Fruit fly (Drosophila melanogaster) whole organism, embryonic: ENCODE results near the gene CG42554.

Experiments used
- BtbVII ChIP-seq: fragments of 200-800 bp; sonication (Bioruptor generic); optimal IDR thresholded peaks from 3 replicates; lab custom pipeline; 2017; ENCODE audit warnings: missing biosample characterization, mild to moderate bottlenecking, missing genetic modification characterization
- CG10565 ChIP-seq: fragments of 200-800 bp; sonication (Bioruptor generic); optimal IDR thresholded peaks from 3 replicates; lab custom pipeline; 2016; ENCODE audit warnings: missing biosample characterization, mild to moderate bottlenecking, missing genetic modification characterization
- CG10979 ChIP-seq: fragments of 200-800 bp; sonication (Bioruptor generic); optimal IDR thresholded peaks from 2 replicates; lab custom pipeline; 2018; ENCODE audit warnings: missing biosample characterization, mild to moderate bottlenecking, missing genetic modification characterization, moderate library complexity
- CG11695 ChIP-seq: fragments of 200-800 bp; sonication (Bioruptor generic); IDR thresholded peaks from 3 replicates; pipeline ENCODE4 v1.3.6; 2022; ENCODE audit warnings: missing biosample characterization, missing genetic modification characterization
- CG12219 ChIP-seq: fragments of 200-800 bp; sonication (Bioruptor generic); optimal IDR thresholded peaks from 3 replicates; lab custom pipeline; 2018; ENCODE audit warnings: missing biosample characterization, mild to moderate bottlenecking, missing genetic modification characterization
- CG12236 ChIP-seq: fragments of 200-800 bp; sonication (Bioruptor generic); optimal IDR thresholded peaks from 2 replicates; lab custom pipeline; 2016; ENCODE audit warnings: missing biosample characterization, missing genetic modification characterization
- CG14667 ChIP-seq: fragments of 200-800 bp; sonication (Bioruptor generic); IDR thresholded peaks from 2 replicates; pipeline ENCODE4 v1.3.6; 2022; ENCODE audit warnings: missing biosample characterization, missing genetic modification characterization
- CG14965 ChIP-seq: fragments of 200-800 bp; sonication (Bioruptor generic); optimal IDR thresholded peaks from 2 replicates; lab custom pipeline; 2016; ENCODE audit warnings: missing biosample characterization, missing genetic modification characterization, borderline replicate concordance
- CG1602 ChIP-seq: fragments of 200-800 bp; sonication (Bioruptor generic); optimal IDR thresholded peaks from 3 replicates; lab custom pipeline; 2016; ENCODE audit warnings: missing biosample characterization, missing genetic modification characterization
- CG17802 ChIP-seq: fragments of 200-800 bp; sonication (Bioruptor generic); optimal IDR thresholded peaks from 2 replicates; lab custom pipeline; 2018; ENCODE audit warnings: missing biosample characterization, mild to moderate bottlenecking, missing genetic modification characterization, moderate library complexity
- CG2875 ChIP-seq: fragments of 200-800 bp; sonication (Bioruptor generic); optimal IDR thresholded peaks from 2 replicates; lab custom pipeline; 2017; ENCODE audit warnings: missing biosample characterization, mild to moderate bottlenecking, missing genetic modification characterization, missing genetic modification reagents
- CG30431 ChIP-seq: fragments of 200-800 bp; sonication (Bioruptor generic); optimal IDR thresholded peaks from 2 replicates; lab custom pipeline; 2017; ENCODE audit warnings: missing biosample characterization, missing genetic modification characterization
- CG4617 ChIP-seq: fragments of 200-800 bp; sonication (Bioruptor generic); optimal IDR thresholded peaks from 3 replicates; lab custom pipeline; 2016; ENCODE audit warnings: missing biosample characterization, missing genetic modification characterization, borderline replicate concordance
- CG6683 ChIP-seq: fragments of 200-800 bp; sonication (Bioruptor generic); optimal IDR thresholded peaks from 2 replicates; lab custom pipeline; 2017; ENCODE audit warnings: missing biosample characterization, mild to moderate bottlenecking, missing genetic modification characterization, missing genetic modification reagents
- CG8944 ChIP-seq: fragments of 200-800 bp; sonication (Bioruptor generic); optimal IDR thresholded peaks from 3 replicates; lab custom pipeline; 2016; ENCODE audit warnings: missing biosample characterization, missing genetic modification characterization
- CG9876 ChIP-seq: fragments of 200-800 bp; sonication (Bioruptor generic); optimal IDR thresholded peaks from 2 replicates; lab custom pipeline; 2016; ENCODE audit warnings: missing biosample characterization, missing genetic modification characterization
- Dip3 ChIP-seq: fragments of 200-800 bp; sonication (Bioruptor generic); optimal IDR thresholded peaks from 3 replicates; lab custom pipeline; 2016; ENCODE audit warnings: missing biosample characterization, missing genetic modification characterization
- GATAe ChIP-seq: fragments of 200-800 bp; sonication (Bioruptor generic); conservative IDR thresholded peaks from 2 replicates; pipeline ENCODE4 v1.3.6; 2022; ENCODE audit warnings: missing biosample characterization, missing genetic modification characterization
- HLH3B ChIP-seq: fragments of 200-800 bp; sonication (Bioruptor generic); IDR thresholded peaks from 2 replicates; pipeline ENCODE4 v1.3.6; 2022; ENCODE audit warnings: missing biosample characterization, missing genetic modification characterization
- HLHmδ ChIP-seq: fragments of 200-800 bp; sonication (Bioruptor generic); optimal IDR thresholded peaks from 2 replicates; lab custom pipeline; 2018; ENCODE audit warnings: missing biosample characterization, mild to moderate bottlenecking, missing genetic modification characterization, moderate library complexity
- Max ChIP-seq: fragments of 200-800 bp; sonication (Bioruptor generic); optimal IDR thresholded peaks from 2 replicates; lab custom pipeline; 2016; ENCODE audit warnings: missing biosample characterization, mild to moderate bottlenecking, missing genetic modification characterization
- Med ChIP-seq: fragments of 200-800 bp; sonication (Bioruptor generic); peaks from one replicate; lab custom pipeline; 2016; ENCODE audit warnings: missing biosample characterization, missing genetic modification characterization, mild to moderate bottlenecking, inconsistent platforms, moderate library complexity
- Myb ChIP-seq: fragments of 200-800 bp; sonication (Bioruptor generic); optimal IDR thresholded peaks from 2 replicates; lab custom pipeline; 2016; ENCODE audit warnings: missing biosample characterization, missing genetic modification characterization
- Ssrp ChIP-seq: fragments of 200-800 bp; sonication (Bioruptor generic); optimal IDR thresholded peaks from 2 replicates; lab custom pipeline; 2018; ENCODE audit warnings: missing biosample characterization, mild to moderate bottlenecking, missing genetic modification characterization, moderate library complexity
- Vsx1 ChIP-seq: fragments of 200-800 bp; sonication (Bioruptor generic); optimal IDR thresholded peaks from 2 replicates; lab custom pipeline; 2017; ENCODE audit warnings: missing biosample characterization, mild to moderate bottlenecking, missing genetic modification characterization, missing genetic modification reagents
- YL-1 ChIP-seq: fragments of 200-800 bp; sonication (Bioruptor generic); optimal IDR thresholded peaks from 3 replicates; lab custom pipeline; 2017; ENCODE audit warnings: missing biosample characterization, mild to moderate bottlenecking, missing genetic modification characterization
- ase ChIP-seq: fragments of 200-800 bp; sonication (Bioruptor generic); IDR thresholded peaks from 3 replicates; pipeline ENCODE4 v1.3.6; 2022; ENCODE audit warnings: missing biosample characterization, missing genetic modification characterization
- bab2 ChIP-seq: fragments of 200-800 bp; sonication (Bioruptor generic); optimal IDR thresholded peaks from 2 replicates; lab custom pipeline; 2016; ENCODE audit warnings: missing biosample characterization, missing genetic modification characterization
- croc ChIP-seq: fragments of 200-800 bp; sonication (Bioruptor generic); conservative IDR thresholded peaks from 3 replicates; pipeline ENCODE4 v1.3.6; 2022; ENCODE audit warnings: missing biosample characterization, missing genetic modification characterization
- dpn ChIP-seq, 2 experiments: fragments of 200-800 bp; sonication (Bioruptor generic); optimal IDR thresholded peaks; 3 replicates each; lab custom pipeline; 2016; ENCODE audit warnings: missing biosample characterization in 2 of 2, missing genetic modification characterization in 2 of 2
- exex ChIP-seq: fragments of 200-800 bp; sonication (Bioruptor generic); optimal IDR thresholded peaks from 4 replicates; lab custom pipeline; 2018; ENCODE audit warnings: missing biosample characterization, mild to moderate bottlenecking, missing genetic modification characterization, moderate library complexity
- gem ChIP-seq: fragments of 200-800 bp; sonication (Bioruptor generic); optimal IDR thresholded peaks from 2 replicates; lab custom pipeline; 2019; ENCODE audit warnings: missing biosample characterization, mild to moderate bottlenecking, missing genetic modification characterization, moderate library complexity
- gfzf ChIP-seq: fragments of 200-800 bp; sonication (Bioruptor generic); optimal IDR thresholded peaks from 2 replicates; lab custom pipeline; 2016; ENCODE audit warnings: missing biosample characterization, mild to moderate bottlenecking, missing genetic modification characterization, moderate library complexity
- h ChIP-seq: fragments of >200 bp; optimal IDR thresholded peaks from 2 replicates; lab custom pipeline; 2017
- hbn ChIP-seq: fragments of 200-800 bp; sonication (Bioruptor generic); IDR thresholded peaks from 2 replicates; pipeline ENCODE4 v1.3.6; 2022; ENCODE audit warnings: missing biosample characterization, missing genetic modification characterization; ENCODE audit not compliant: partially characterized antibody
- nmo ChIP-seq: fragments of 200-800 bp; sonication (Bioruptor generic); optimal IDR thresholded peaks from 2 replicates; lab custom pipeline; 2018; ENCODE audit warnings: missing biosample characterization, mild to moderate bottlenecking, missing genetic modification characterization, moderate library complexity
- p53 ChIP-seq: fragments of 200-800 bp; sonication (Bioruptor generic); optimal IDR thresholded peaks from 2 replicates; lab custom pipeline; 2016; ENCODE audit warnings: missing biosample characterization, missing genetic modification characterization
- pros ChIP-seq: fragments of 200-800 bp; sonication (Bioruptor generic); optimal IDR thresholded peaks from 3 replicates; lab custom pipeline; 2019; ENCODE audit warnings: missing biosample characterization, mild to moderate bottlenecking, missing genetic modification characterization, moderate library complexity
- psq ChIP-seq: fragments of 200-800 bp; sonication (Bioruptor generic); optimal IDR thresholded peaks from 2 replicates; lab custom pipeline; 2017; ENCODE audit warnings: missing biosample characterization, missing genetic modification characterization
- row ChIP-seq: fragments of 200-800 bp; sonication (Bioruptor generic); IDR thresholded peaks from 3 replicates; pipeline ENCODE4 v1.3.6; 2022; ENCODE audit warnings: missing biosample characterization, missing genetic modification characterization
- sc ChIP-seq, 3 experiments: fragments of >200 bp in 2 of 3; fragments of 200-800 bp in 1 of 3; sonication (Bioruptor generic) in 1 of 3; optimal IDR thresholded peaks; 2 replicates in 2 of 3; 3 replicates in 1 of 3; lab custom pipeline; 2017; ENCODE audit warnings: mild to moderate bottlenecking in 1 of 3, missing biosample characterization in 1 of 3, missing genetic modification characterization in 1 of 3, missing genetic modification reagents in 1 of 3
- scrt ChIP-seq: fragments of 200-800 bp; sonication (Bioruptor generic); optimal IDR thresholded peaks from 2 replicates; lab custom pipeline; 2018; ENCODE audit warnings: missing biosample characterization, mild to moderate bottlenecking, missing genetic modification characterization, moderate library complexity
- sisA ChIP-seq: fragments of 200-800 bp; sonication (Bioruptor generic); IDR thresholded peaks from 2 replicates; pipeline ENCODE4 v1.3.6; 2022; ENCODE audit warnings: missing biosample characterization, missing genetic modification characterization
- slou ChIP-seq: fragments of 200-800 bp; sonication (Bioruptor generic); optimal IDR thresholded peaks from 3 replicates; lab custom pipeline; 2016; ENCODE audit warnings: missing biosample characterization, missing genetic modification characterization
- sr ChIP-seq: fragments of 200-800 bp; sonication (Bioruptor generic); IDR thresholded peaks from 3 replicates; pipeline ENCODE4 v1.3.6; 2022; ENCODE audit warnings: missing biosample characterization, missing genetic modification characterization
- stc ChIP-seq: fragments of 200-800 bp; sonication (Bioruptor generic); IDR thresholded peaks from 2 replicates; pipeline ENCODE4 v1.3.6; 2022; ENCODE audit warnings: missing biosample characterization, missing genetic modification characterization
- stwl ChIP-seq: fragments of 200-800 bp; sonication (Bioruptor generic); optimal IDR thresholded peaks from 3 replicates; lab custom pipeline; 2018; ENCODE audit warnings: missing biosample characterization, mild to moderate bottlenecking, missing genetic modification characterization, moderate library complexity
- tgo ChIP-seq: fragments of 200-800 bp; sonication (Bioruptor generic); IDR thresholded peaks from 3 replicates; pipeline ENCODE4 v1.3.6; 2022; ENCODE audit warnings: missing biosample characterization, missing genetic modification characterization
- ttk ChIP-seq: fragments of 200-800 bp; sonication (Bioruptor generic); IDR thresholded peaks from 2 replicates; pipeline ENCODE4 v2.1.2; 2022; ENCODE audit warnings: missing biosample characterization, missing genetic modification characterization
- tup ChIP-seq: fragments of 200-800 bp; sonication (Bioruptor generic); optimal IDR thresholded peaks from 2 replicates; lab custom pipeline; 2016; ENCODE audit warnings: missing biosample characterization, mild to moderate bottlenecking, missing genetic modification characterization, moderate library complexity
- tx ChIP-seq: fragments of 200-800 bp; sonication (Bioruptor generic); optimal IDR thresholded peaks from 2 replicates; lab custom pipeline; 2016; ENCODE audit warnings: missing biosample characterization, missing genetic modification characterization

The CG42554 gene

DNA sequence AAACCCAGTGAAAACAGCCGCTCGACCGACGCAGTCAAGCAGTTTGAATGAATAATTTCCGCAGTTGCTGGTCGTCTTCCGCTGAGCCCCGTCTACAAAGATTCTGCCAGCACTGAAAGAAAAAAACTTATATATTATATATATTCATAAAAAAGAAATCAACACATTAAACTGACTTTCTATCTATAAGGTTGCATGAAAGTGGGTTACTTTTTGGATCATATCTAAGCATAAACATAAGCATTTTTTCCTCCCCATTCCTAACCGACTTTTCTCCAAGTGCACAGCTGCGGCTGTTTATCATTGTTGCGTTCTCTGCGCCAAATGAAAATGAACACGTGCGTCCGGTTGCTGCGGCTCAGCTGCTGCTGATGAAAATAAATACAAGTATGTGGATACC, 15.2 kb upstream of the CG42554 start (continued):
- TF ChIP-seq CG14667 (GFP tag; lab: Robert Waterston, UW) (no peak; the same call in 1 of the 2 replicates), gfzf (GFP tag; lab: Kevin White, UChicago) (no peak), Med (peak; percentile 83), bab2 (GFP tag; lab: Kevin White, UChicago) (peak; percentile 24), slou (GFP tag; lab: Kevin White, UChicago) (no peak), scrt (GFP tag; lab: Kevin White, UChicago) (peak; percentile 46), pros (GFP tag; lab: Kevin White, UChicago) (no peak), Max (GFP tag; lab: Kevin White, UChicago) (peak; percentile 57), Ssrp (tag; lab: Kevin White, UChicago) (peak; percentile 76), CG10565 (GFP tag; lab: Kevin White, UChicago) (no peak), CG2875 (GFP tag; lab: Kevin White, UChicago) (peak; percentile 75), ttk (peak; percentile 78), CG6683 (peak; percentile 55), Vsx1 (peak; percentile 13), CG30431 (GFP tag; lab: Kevin White, UChicago) (peak; percentile 57), CG12219 (GFP tag; lab: Kevin White, UChicago) (peak; percentile 61), tgo (GFP tag; lab: Robert Waterston, UW) (peak; percentile 87), dpn (GFP tag; optimal IDR thresholded peaks at IDR 0.05; lab: Kevin White, UChicago) (peak; percentile 50 to 67), stc (GFP tag; lab: Robert Waterston, UW) (peak; percentile 78), BtbVII (peak; percentile 43), nmo (GFP tag; lab: Kevin White, UChicago) (peak; percentile 72), CG17802 (tag; lab: Kevin White, UChicago) (peak; percentile 47), CG12236 (GFP tag; lab: Kevin White, UChicago) (no peak), h (lab: Kevin White, UChicago) (no peak), Dip3 (GFP tag; lab: Kevin White, UChicago) (no peak), stwl (tag; lab: Kevin White, UChicago) (no peak), Myb (no peak), hbn (GFP tag; lab: Robert Waterston, UW) (no peak), croc (GFP tag; lab: Robert Waterston, UW) (peak; percentile 66), p53 (no peak), sc (optimal IDR thresholded peaks at IDR 0.05; lab: Kevin White, UChicago) (no peak), sc (GFP tag; optimal IDR thresholded peaks at IDR 0.05; lab: Kevin White, UChicago) (peak; percentile 56), CG1602 (GFP tag; lab: Kevin White, UChicago) (peak; percentile 51), ase (GFP tag; lab: Robert Waterston, UW) (peak; percentile 75; the same call in 2 of the 3 replicates), tup (no peak), YL-1 (no peak), CG8944 (GFP tag; lab: Kevin White, UChicago) (peak; percentile 18), psq (GFP tag; lab: Kevin White, UChicago) (peak; percentile 20), CG4617 (GFP tag; lab: Kevin White, UChicago) (no peak), tx (GFP tag; lab: Kevin White, UChicago) (no peak), HLHmδ (no peak), row (GFP tag; lab: Robert Waterston, UW) (peak; percentile 78), CG9876 (GFP tag; lab: Kevin White, UChicago) (no peak), sr (no peak), CG11695 (GFP tag; lab: Robert Waterston, UW) (peak; percentile 62; the same call in 1 of the 3 replicates), exex (tag; lab: Kevin White, UChicago) (no peak), CG14965 (GFP tag; lab: Kevin White, UChicago) (no peak), gem (tag; lab: Kevin White, UChicago) (peak; percentile 85), CG10979 (tag; lab: Kevin White, UChicago) (peak; percentile 74), HLH3B (peak; percentile 81), GATAe (GFP tag; lab: Robert Waterston, UW) (no peak), sisA (GFP tag; lab: Robert Waterston, UW) (peak; percentile 82)
